Worm (Caenorhabditis elegans) whole organism, young adult: ENCODE results near the gene F08F3.4.

ENCODE experiments used
- B0035.1 ChIP-seq: sonication (generic microtip); optimal IDR thresholded peaks from 2 replicates; lab custom pipeline; 2016; ENCODE audit warnings: missing genetic modification characterization, mild to moderate bottlenecking, missing compliant biosample characterization, missing genotype, missing genetic modification reagents
- D2030.7 ChIP-seq: fragments of 200-800 bp; sonication (Bioruptor generic); IDR thresholded peaks from 2 replicates; pipeline ENCODE4 v1.3.6; 2022; ENCODE audit warnings: missing genetic modification reagents, missing genetic modification characterization, missing compliant biosample characterization
- F37B4.10 ChIP-seq: fragments of 200-800 bp; sonication (Bioruptor generic); IDR thresholded peaks from 2 replicates; pipeline ENCODE4 v1.3.6; 2022; ENCODE audit warnings: missing genetic modification characterization, missing compliant biosample characterization
- F49E8.2 ChIP-seq: sonication (generic microtip); optimal IDR thresholded peaks from 3 replicates; lab custom pipeline; 2017; ENCODE audit warnings: missing genetic modification characterization, mild to moderate bottlenecking, missing compliant biosample characterization, antibody characterized with exemption, moderate library complexity; ENCODE audit not compliant: insufficient read depth
- F52B5.7 ChIP-seq: sonication (generic microtip); optimal IDR thresholded peaks from 2 replicates; lab custom pipeline; 2016; ENCODE audit warnings: mild to moderate bottlenecking, missing genetic modification characterization, missing compliant biosample characterization
- Y79H2A.3 ChIP-seq: fragments of 200-800 bp; sonication (Bioruptor generic); conservative IDR thresholded peaks from 2 replicates; pipeline ENCODE4 v1.3.6; 2022; ENCODE audit warnings: missing genetic modification reagents, missing genetic modification characterization, missing compliant biosample characterization
- akir-1 ChIP-seq: fragments of 200-800 bp; sonication (Bioruptor generic); optimal IDR thresholded peaks from 2 replicates; lab custom pipeline; 2018; ENCODE audit warnings: mild to moderate bottlenecking, missing genetic modification characterization, moderate library complexity, missing compliant biosample characterization
- athp-1 ChIP-seq: sonication (generic microtip); optimal IDR thresholded peaks from 2 replicates; lab custom pipeline; 2017; ENCODE audit warnings: mild to moderate bottlenecking, missing genetic modification characterization, missing compliant biosample characterization
- bed-1 ChIP-seq: fragments of 200-800 bp; sonication (Bioruptor generic); IDR thresholded peaks from 2 replicates; pipeline ENCODE4 v1.3.6; 2022; ENCODE audit warnings: missing genetic modification reagents, missing genetic modification characterization, missing compliant biosample characterization
- dpl-1 ChIP-seq: fragments of 150-350 bp; optimal IDR thresholded peaks from 2 replicates; lab custom pipeline; 2014; ENCODE audit warnings: missing biosample characterization, missing genetic modification reagents, missing genetic modification characterization
- efl-1 ChIP-seq: fragments of 150-350 bp; optimal IDR thresholded peaks from 2 replicates; lab custom pipeline; 2014; ENCODE audit warnings: missing biosample characterization, missing genetic modification reagents, missing genetic modification characterization
- egl-44 ChIP-seq: fragments of 200-800 bp; sonication (Bioruptor generic); IDR thresholded peaks from 2 replicates; pipeline ENCODE4 v1.3.6; 2022; ENCODE audit warnings: missing genetic modification reagents, missing genetic modification characterization, missing compliant biosample characterization
- ets-4 ChIP-seq: fragments of 200-800 bp; sonication (Bioruptor generic); optimal IDR thresholded peaks from 2 replicates; lab custom pipeline; 2018; ENCODE audit warnings: mild to moderate bottlenecking, missing genetic modification characterization, missing compliant biosample characterization
- fkh-3 ChIP-seq: sonication (generic microtip); optimal IDR thresholded peaks from 2 replicates; lab custom pipeline; 2016; ENCODE audit warnings: mild to moderate bottlenecking, missing genetic modification characterization, missing compliant biosample characterization
- gei-17 ChIP-seq: fragments of 200-800 bp; sonication (Bioruptor generic); optimal IDR thresholded peaks from 2 replicates; lab custom pipeline; 2018; ENCODE audit warnings: mild to moderate bottlenecking, missing genetic modification characterization, missing compliant biosample characterization
- hlh-12 ChIP-seq: sonication (generic microtip); optimal IDR thresholded peaks from 2 replicates; lab custom pipeline; 2016; ENCODE audit warnings: missing genetic modification characterization, missing compliant biosample characterization
- hmg-1.2 ChIP-seq: fragments of 200-800 bp; sonication (Bioruptor generic); IDR thresholded peaks from 2 replicates; pipeline ENCODE4 v1.3.6; 2022; ENCODE audit warnings: missing genetic modification reagents, missing genetic modification characterization, missing compliant biosample characterization
- let-526 ChIP-seq: fragments of 200-800 bp; sonication (Bioruptor generic); IDR thresholded peaks from 2 replicates; pipeline ENCODE4 v1.3.6; 2022; ENCODE audit warnings: missing genetic modification reagents, missing genetic modification characterization, missing compliant biosample characterization
- let-607 ChIP-seq, 2 experiments: fragments of 200-800 bp in 1 of 2; sonication (Bioruptor generic) in 1 of 2; sonication (generic microtip) in 1 of 2; optimal IDR thresholded peaks; 2 replicates each; lab custom pipeline; 2016 to 2018; ENCODE audit warnings: mild to moderate bottlenecking in 2 of 2, missing compliant biosample characterization in 2 of 2, missing genetic modification characterization in 2 of 2, moderate library complexity in 2 of 2, missing genotype in 1 of 2
- madf-3 ChIP-seq: fragments of 200-800 bp; sonication (Bioruptor generic); IDR thresholded peaks from 2 replicates; pipeline ENCODE4 v1.3.6; 2022; ENCODE audit warnings: missing genetic modification reagents, missing genetic modification characterization, missing compliant biosample characterization
- madf-6 ChIP-seq: fragments of 200-800 bp; sonication (Bioruptor generic); IDR thresholded peaks from 2 replicates; pipeline ENCODE4 v1.3.6; 2022; ENCODE audit warnings: missing genetic modification reagents, missing genetic modification characterization, missing compliant biosample characterization
- nfya-2 ChIP-seq: fragments of 200-800 bp; sonication (Bioruptor generic); IDR thresholded peaks from 2 replicates; pipeline ENCODE4 v1.3.6; 2022; ENCODE audit warnings: missing genetic modification reagents, missing genetic modification characterization, missing compliant biosample characterization
- nfyb-1 ChIP-seq: fragments of 200-800 bp; sonication (Bioruptor generic); IDR thresholded peaks from 2 replicates; pipeline ENCODE4 v1.3.6; 2022; ENCODE audit warnings: missing genetic modification reagents, missing genetic modification characterization, missing compliant biosample characterization
- nhr-80 ChIP-seq: sonication (generic microtip); optimal IDR thresholded peaks from 2 replicates; lab custom pipeline; 2016; ENCODE audit warnings: missing genetic modification characterization, missing compliant biosample characterization
- nhr-90 ChIP-seq: sonication (generic microtip); optimal IDR thresholded peaks from 2 replicates; lab custom pipeline; 2016; ENCODE audit warnings: missing genotype, mild to moderate bottlenecking, missing genetic modification characterization, missing compliant biosample characterization
- pbrm-1 ChIP-seq: fragments of 200-800 bp; sonication (Bioruptor generic); IDR thresholded peaks from 2 replicates; pipeline ENCODE4 v1.3.6; 2022; ENCODE audit warnings: missing genetic modification reagents, missing genetic modification characterization, missing compliant biosample characterization
- pha-4 ChIP-seq: fragments of 150-350 bp; sonication (generic microtip); optimal IDR thresholded peaks from 2 replicates; lab custom pipeline; 2014; ENCODE audit warnings: missing biosample characterization, missing genetic modification reagents, missing genetic modification characterization
- sdz-38 ChIP-seq: sonication (generic microtip); optimal IDR thresholded peaks from 2 replicates; lab custom pipeline; 2016; ENCODE audit warnings: missing genotype, missing genetic modification characterization, missing compliant biosample characterization
- sea-2 ChIP-seq: fragments of 200-800 bp; sonication (Bioruptor generic); IDR thresholded peaks from 2 replicates; pipeline ENCODE4 v1.3.6; 2022; ENCODE audit warnings: missing genetic modification characterization, missing compliant biosample characterization
- snpc-1.3 ChIP-seq: sonication (generic microtip); optimal IDR thresholded peaks from 2 replicates; lab custom pipeline; 2017; ENCODE audit warnings: missing genetic modification characterization, mild to moderate bottlenecking, missing compliant biosample characterization, antibody characterized with exemption, moderate library complexity, missing genotype, missing genetic modification reagents; ENCODE audit not compliant: insufficient read depth
- sptf-2 ChIP-seq: fragments of 200-800 bp; sonication (Bioruptor generic); optimal IDR thresholded peaks from 2 replicates; lab custom pipeline; 2018; ENCODE audit warnings: mild to moderate bottlenecking, missing genetic modification characterization, missing compliant biosample characterization
- tbx-9 ChIP-seq: sonication (generic microtip); optimal IDR thresholded peaks from 2 replicates; lab custom pipeline; 2016; ENCODE audit warnings: borderline replicate concordance, missing genetic modification characterization, inconsistent platforms, missing compliant biosample characterization
- zfh-2 ChIP-seq: fragments of 200-800 bp; sonication (Bioruptor generic); conservative IDR thresholded peaks from 2 replicates; pipeline ENCODE4 v1.3.6; 2022; ENCODE audit warnings: missing genetic modification reagents, missing genetic modification characterization, missing compliant biosample characterization
- ztf-18 ChIP-seq: sonication (generic microtip); optimal IDR thresholded peaks from 2 replicates; lab custom pipeline; 2016; ENCODE audit warnings: missing genotype, mild to moderate bottlenecking, missing genetic modification characterization, missing compliant biosample characterization

Gene F08F3.4

ce11 chrV:5392993-5393628 lies 17.6 kb upstream of the F08F3.4 start, which contains the start of gene C35A11.4:
Gene C35A11.4 (minus strand): TSS chrV:5393148.
- TF ChIP-seq Y79H2A.3 (GFP tag; lab: Robert Waterston, UW) (no peak), let-526 (no peak), fkh-3 (tag; lab: Kevin White, UChicago) (no peak), nhr-90 (tag; lab: Kevin White, UChicago) (peak; percentile 3), nfya-2 (no peak), let-607 (tag; optimal IDR thresholded peaks at IDR 0.05; lab: Kevin White, UChicago) (peak in 1 of 2 experiments; percentile 3), nhr-80 (tag; lab: Kevin White, UChicago) (peak; percentile 81), pbrm-1 (GFP tag; lab: Robert Waterston, UW) (no peak), ets-4 (GFP tag; lab: Kevin White, UChicago) (peak; percentile 55), hmg-1.2 (GFP tag; lab: Robert Waterston, UW) (no peak), hlh-12 (tag; lab: Kevin White, UChicago) (no peak), egl-44 (no peak), athp-1 (tag; lab: Kevin White, UChicago) (no peak), sdz-38 (tag; lab: Kevin White, UChicago) (no peak), nfyb-1 (GFP tag; lab: Robert Waterston, UW) (0 out of 2 replicates have a peak, but pooled peaks have one; percentile 45)

- TF ChIP-seq tbx-9 (no peak), bed-1 (GFP tag; lab: Robert Waterston, UW) (no peak), zfh-2 (GFP tag; lab: Robert Waterston, UW) (no peak), madf-6 (GFP tag; lab: Robert Waterston, UW) (no peak), efl-1 (no peak)
Observed at ce11 chrV:5403938-5404337, 6.8 kb upstream of the F08F3.4 start.

DNA sequence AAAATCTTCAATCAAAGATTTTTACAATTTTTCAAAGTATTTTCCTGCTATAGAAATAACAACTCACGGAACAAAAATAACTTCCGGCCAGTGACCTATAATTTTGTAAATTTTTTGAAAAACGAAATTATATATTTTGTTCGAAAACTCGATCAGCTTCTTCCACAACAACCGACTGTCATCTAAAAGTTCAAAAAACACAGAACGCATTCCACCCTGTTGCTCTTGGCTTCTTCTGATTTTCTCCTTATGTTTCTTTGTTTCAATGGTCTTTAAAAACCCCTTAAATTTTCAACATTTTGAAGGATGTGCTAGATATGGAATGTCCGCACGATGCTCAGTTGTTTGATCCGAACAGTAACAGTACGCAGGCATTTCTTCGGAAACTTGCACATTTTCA lies 5.7 kb upstream of the F08F3.4 start, which contains the start of gene dmsr-7:
Gene dmsr-7 (plus strand): TSS at position 301 of the 400 bp plus-strand sequence.
- no peak for TF ChIP-seq dpl-1 (GFP tag; lab: Kevin White, UChicago)
- no peak for TF ChIP-seq F49E8.2 (tag; lab: Kevin White, UChicago)
- TF ChIP-seq snpc-1.3 (tag; lab: Kevin White, UChicago), result no peak
- no peak for TF ChIP-seq sptf-2 (GFP tag; lab: Kevin White, UChicago)
- no peak for TF ChIP-seq nhr-80 (tag; lab: Kevin White, UChicago)
- no peak for TF ChIP-seq pha-4 (tag; lab: Kevin White, UChicago)
- TF ChIP-seq F52B5.7 (tag; lab: Kevin White, UChicago), result no peak
- TF ChIP-seq bed-1 (GFP tag; lab: Robert Waterston, UW), result no peak
- no peak for TF ChIP-seq sea-2 (GFP tag; lab: Robert Waterston, UW)
- TF ChIP-seq ztf-18 (tag; lab: Kevin White, UChicago), result no peak
- no peak for TF ChIP-seq F37B4.10 (GFP tag; lab: Robert Waterston, UW)
- no peak for TF ChIP-seq akir-1 (GFP tag; lab: Kevin White, UChicago)
- TF ChIP-seq D2030.7, result no peak
- no peak for TF ChIP-seq B0035.1
- TF ChIP-seq fkh-3 (tag; lab: Kevin White, UChicago), result no peak
- no peak for TF ChIP-seq gei-17 (GFP tag; lab: Kevin White, UChicago)
- TF ChIP-seq hlh-12 (tag; lab: Kevin White, UChicago), result no peak
- TF ChIP-seq madf-3, result no peak
